Fruit fly (Drosophila melanogaster) whole organism, larva: ENCODE results near the gene Zif.
A peak's percentile ranks its signal among the peaks of the same experiment; 100 is the strongest.

Experiments
- noc ChIP-seq: fragments of 200-800 bp; sonication (Bioruptor generic); optimal IDR thresholded peaks from 3 replicates; lab custom pipeline; 2019; ENCODE audit warnings: missing biosample characterization, mild to moderate bottlenecking, missing genetic modification characterization, moderate library complexity

Gene Zif

dm6 chr3R:6457055-6457391 lies at the start of gene Zif:
Gene Zif, plus strand, starts transcription at chr3R:6457088.
- peak; percentile 28 for TF ChIP-seq noc (tag; lab: Kevin White, UChicago)

dm6 chr3R:6407544-6407943 lies 49.3 kb upstream of the Zif start:
- no peak for TF ChIP-seq noc (tag; lab: Kevin White, UChicago)

- no peak for TF ChIP-seq noc (tag; lab: Kevin White, UChicago)
These were observed 48.4 kb upstream of the Zif start for dm6 chr3R:6408467-6408866.

dm6 chr3R:6409153-6409571 lies 47.7 kb upstream of the Zif start:
- no peak for TF ChIP-seq noc (tag; lab: Kevin White, UChicago)

- TF ChIP-seq noc (tag; lab: Kevin White, UChicago), result peak; percentile 97
These were observed 46.3 kb upstream of the Zif start for dm6 chr3R:6410412-6411225.

dm6 chr3R:6411454-6412204 lies 45.3 kb upstream of the Zif start:
- TF ChIP-seq noc (tag; lab: Kevin White, UChicago), result no peak

- TF ChIP-seq noc (tag; lab: Kevin White, UChicago), result no peak
These were observed 43.0 kb upstream of the Zif start for dm6 chr3R:6413771-6414438.

- no peak for TF ChIP-seq noc (tag; lab: Kevin White, UChicago)
These were observed 42.2 kb upstream of the Zif start for dm6 chr3R:6414439-6415344.

dm6 chr3R:6416242-6416641 lies 40.6 kb upstream of the Zif start:
- TF ChIP-seq noc (tag; lab: Kevin White, UChicago), result peak; percentile 33

- TF ChIP-seq noc (tag; lab: Kevin White, UChicago), result no peak
These were observed 37.8 kb upstream of the Zif start for dm6 chr3R:6419103-6419502.

dm6 chr3R:6419942-6420341 lies 36.9 kb upstream of the Zif start:
- no peak for TF ChIP-seq noc (tag; lab: Kevin White, UChicago)

dm6 chr3R:6421263-6421662 lies 35.6 kb upstream of the Zif start:
- no peak for TF ChIP-seq noc (tag; lab: Kevin White, UChicago)

dm6 chr3R:6421712-6422141 lies 35.2 kb upstream of the Zif start:
- TF ChIP-seq noc (tag; lab: Kevin White, UChicago), result no peak

dm6 chr3R:6423128-6423527 lies 33.8 kb upstream of the Zif start:
- TF ChIP-seq noc (tag; lab: Kevin White, UChicago), result peak; percentile 11

- TF ChIP-seq noc (tag; lab: Kevin White, UChicago), result peak; percentile 94
These were observed 32.8 kb upstream of the Zif start for dm6 chr3R:6423984-6424602.
